Worm (Caenorhabditis elegans) whole organism, late embryonic: ENCODE data around the gene fbxa-167.

ENCODE experiments used
- ceh-2 ChIP-seq: sonication (generic microtip); optimal IDR thresholded peaks from 2 replicates; lab custom pipeline; 2016; ENCODE audit warnings: missing genotype, missing genetic modification characterization, missing compliant biosample characterization
- ceh-24 ChIP-seq: sonication (generic microtip); optimal IDR thresholded peaks from 2 replicates; lab custom pipeline; 2016; ENCODE audit warnings: mild to moderate bottlenecking, missing genetic modification characterization, missing compliant biosample characterization
- ceh-31 ChIP-seq: sonication (generic microtip); optimal IDR thresholded peaks from 2 replicates; lab custom pipeline; 2016; ENCODE audit warnings: missing genetic modification characterization, missing compliant biosample characterization
- elt-2 ChIP-seq: sonication (generic microtip); optimal IDR thresholded peaks from 2 replicates; lab custom pipeline; 2016; ENCODE audit warnings: missing genetic modification reagents, missing genetic modification characterization, missing compliant biosample characterization
- lin-11 ChIP-seq: fragments of 200-800 bp; sonication (Bioruptor generic); optimal IDR thresholded peaks from 2 replicates; lab custom pipeline; 2018; ENCODE audit warnings: mild to moderate bottlenecking, missing genetic modification characterization, missing compliant biosample characterization
- nhr-232 ChIP-seq: sonication (generic microtip); optimal IDR thresholded peaks from 2 replicates; lab custom pipeline; 2016; ENCODE audit warnings: missing genetic modification characterization, missing compliant biosample characterization
- syd-9 ChIP-seq: sonication (generic microtip); optimal IDR thresholded peaks from 2 replicates; lab custom pipeline; 2016; ENCODE audit warnings: mild to moderate bottlenecking, missing genetic modification characterization, moderate library complexity, missing compliant biosample characterization
- tbx-2 ChIP-seq: sonication (generic microtip); optimal IDR thresholded peaks from 2 replicates; lab custom pipeline; 2016; ENCODE audit warnings: missing genetic modification characterization, missing compliant biosample characterization

DNA sequence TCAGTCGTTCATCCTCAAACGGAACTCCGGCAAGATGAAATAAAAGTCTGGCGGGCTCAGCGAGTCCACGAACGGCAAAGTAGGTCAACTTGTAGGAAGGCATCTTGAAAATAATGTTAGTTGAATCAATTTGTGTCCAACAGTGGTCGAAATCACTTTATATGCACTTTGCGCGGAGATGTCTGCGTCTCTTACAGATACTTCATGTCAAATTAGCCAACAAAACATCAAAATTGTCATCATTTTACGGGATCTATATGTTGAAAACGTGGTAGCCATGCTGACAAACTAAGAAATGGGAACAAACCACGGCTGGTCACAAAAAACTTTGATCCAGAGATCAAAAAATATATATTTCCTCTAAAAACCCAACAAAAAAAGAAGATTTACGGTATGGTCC is 23.5 kb upstream of the fbxa-167 start, which contains the start of gene gst-12:
- TF ChIP-seq elt-2 (tag; lab: Kevin White, UChicago), result no peak
- TF ChIP-seq tbx-2, result no peak
- TF ChIP-seq nhr-232 (tag; lab: Kevin White, UChicago), result no peak
- no peak for TF ChIP-seq ceh-2
- no peak for TF ChIP-seq syd-9 (tag; lab: Kevin White, UChicago)
- TF ChIP-seq ceh-31, result no peak
- no peak for TF ChIP-seq lin-11
- TF ChIP-seq ceh-24 (tag; lab: Kevin White, UChicago), result no peak
